Fruit fly (Drosophila melanogaster) whole organism, embryonic: ENCODE data around the gene CG1824.
A peak's percentile ranks its signal among the peaks of the same experiment; 100 is the strongest.

Experiments
- Aef1 ChIP-seq: fragments of 200-800 bp; sonication (Bioruptor generic); IDR thresholded peaks from 3 replicates; pipeline ENCODE4 v1.3.6; 2022; ENCODE audit warnings: missing biosample characterization, missing genetic modification characterization
- Atf-2 ChIP-seq: fragments of 200-800 bp; sonication (Bioruptor generic); optimal IDR thresholded peaks from 2 replicates; lab custom pipeline; 2016; ENCODE audit warnings: missing biosample characterization, missing genetic modification characterization
- B-H2 ChIP-seq: fragments of 200-800 bp; sonication (Bioruptor generic); optimal IDR thresholded peaks from 2 replicates; lab custom pipeline; 2018; ENCODE audit warnings: missing biosample characterization, mild to moderate bottlenecking, missing genetic modification characterization
- CG10267 ChIP-seq: fragments of 200-800 bp; sonication (Bioruptor generic); optimal IDR thresholded peaks from 2 replicates; lab custom pipeline; 2018; ENCODE audit warnings: missing biosample characterization, mild to moderate bottlenecking, missing genetic modification characterization, moderate library complexity
- CG10959 ChIP-seq: fragments of 200-800 bp; sonication (Bioruptor generic); IDR thresholded peaks from 2 replicates; pipeline ENCODE4 v1.3.6; 2022; ENCODE audit warnings: missing biosample characterization, missing genetic modification characterization
- CG10979 ChIP-seq: fragments of 200-800 bp; sonication (Bioruptor generic); optimal IDR thresholded peaks from 2 replicates; lab custom pipeline; 2018; ENCODE audit warnings: missing biosample characterization, mild to moderate bottlenecking, missing genetic modification characterization, moderate library complexity
- CG11247 ChIP-seq: fragments of 200-800 bp; sonication (Bioruptor generic); IDR thresholded peaks from 2 replicates; pipeline ENCODE4 v1.3.6; 2022; ENCODE audit warnings: missing biosample characterization, missing genetic modification characterization
- CG12659 ChIP-seq: fragments of 200-800 bp; sonication (Bioruptor generic); optimal IDR thresholded peaks from 3 replicates; lab custom pipeline; 2017; ENCODE audit warnings: mild to moderate bottlenecking, missing biosample characterization, missing genetic modification reagents, missing genetic modification characterization
- CG14014 ChIP-seq: fragments of 200-800 bp; sonication (Bioruptor generic); IDR thresholded peaks from 2 replicates; pipeline ENCODE4 v1.3.6; 2022; ENCODE audit warnings: missing biosample characterization, missing genetic modification characterization
- CG14860 ChIP-seq: fragments of 200-800 bp; sonication (Bioruptor generic); IDR thresholded peaks from 3 replicates; pipeline ENCODE4 v1.3.6; 2022; ENCODE audit warnings: missing biosample characterization, missing genetic modification characterization; ENCODE audit not compliant: partially characterized antibody
- CG15479 ChIP-seq: fragments of 200-800 bp; sonication (Bioruptor generic); optimal IDR thresholded peaks from 3 replicates; lab custom pipeline; 2019; ENCODE audit warnings: missing biosample characterization, mild to moderate bottlenecking, missing genetic modification characterization, moderate library complexity
- CG18476 ChIP-seq: fragments of 200-800 bp; sonication (Bioruptor generic); optimal IDR thresholded peaks from 2 replicates; lab custom pipeline; 2016; ENCODE audit warnings: missing biosample characterization, mild to moderate bottlenecking, missing genetic modification characterization
- CG18619 ChIP-seq: fragments of 200-800 bp; sonication (Bioruptor generic); optimal IDR thresholded peaks from 3 replicates; lab custom pipeline; 2017; ENCODE audit warnings: missing biosample characterization, mild to moderate bottlenecking, missing genetic modification characterization
- CG2120 ChIP-seq: fragments of 200-800 bp; sonication (Bioruptor generic); optimal IDR thresholded peaks from 3 replicates; lab custom pipeline; 2016; ENCODE audit warnings: missing biosample characterization, missing genetic modification characterization
- CG2129 ChIP-seq: fragments of 200-800 bp; sonication (Bioruptor generic); IDR thresholded peaks from 2 replicates; pipeline ENCODE4 v1.3.6; 2022; ENCODE audit warnings: missing biosample characterization, missing genetic modification characterization; ENCODE audit not compliant: partially characterized antibody
- CG3163 ChIP-seq: fragments of 200-800 bp; sonication (Bioruptor generic); optimal IDR thresholded peaks from 3 replicates; lab custom pipeline; 2016; ENCODE audit warnings: missing biosample characterization, missing genetic modification characterization
- CG3838 ChIP-seq: fragments of 200-800 bp; sonication (Bioruptor generic); optimal IDR thresholded peaks from 3 replicates; lab custom pipeline; 2016; ENCODE audit warnings: missing biosample characterization, missing genetic modification characterization
- CG4360 ChIP-seq: fragments of 200-800 bp; sonication (Bioruptor generic); IDR thresholded peaks from 2 replicates; pipeline ENCODE4 v1.3.6; 2022; ENCODE audit warnings: missing biosample characterization, missing genetic modification characterization
- CG6254 ChIP-seq: fragments of 200-800 bp; sonication (Bioruptor generic); optimal IDR thresholded peaks from 3 replicates; lab custom pipeline; 2017; ENCODE audit warnings: mild to moderate bottlenecking, missing biosample characterization, missing genetic modification reagents, missing genetic modification characterization
- CG7786 ChIP-seq: fragments of 200-800 bp; sonication (Bioruptor generic); optimal IDR thresholded peaks from 2 replicates; lab custom pipeline; 2016; ENCODE audit warnings: missing biosample characterization, missing genetic modification characterization
- CG9876 ChIP-seq: fragments of 200-800 bp; sonication (Bioruptor generic); optimal IDR thresholded peaks from 2 replicates; lab custom pipeline; 2016; ENCODE audit warnings: missing biosample characterization, missing genetic modification characterization
- CG9932 ChIP-seq: fragments of 200-800 bp; sonication (Bioruptor generic); IDR thresholded peaks from 2 replicates; pipeline ENCODE4 v1.3.6; 2022; ENCODE audit warnings: missing biosample characterization, missing genetic modification characterization
- Dad ChIP-seq: fragments of 200-800 bp; sonication (Bioruptor generic); optimal IDR thresholded peaks from 3 replicates; lab custom pipeline; 2016; ENCODE audit warnings: missing biosample characterization, missing genetic modification characterization
- Elba2 ChIP-seq: fragments of 200-800 bp; sonication (Bioruptor generic); optimal IDR thresholded peaks from 3 replicates; lab custom pipeline; 2016; ENCODE audit warnings: missing biosample characterization, missing genetic modification characterization
- MBD-R2 ChIP-seq: fragments of 200-800 bp; sonication (Bioruptor generic); IDR thresholded peaks from 2 replicates; pipeline ENCODE4 v1.3.6; 2022; ENCODE audit warnings: missing biosample characterization, missing genetic modification characterization
- NC2β ChIP-seq: fragments of 200-800 bp; sonication (Bioruptor generic); optimal IDR thresholded peaks from 2 replicates; lab custom pipeline; 2016; ENCODE audit warnings: missing biosample characterization, missing genetic modification characterization
- Nf-YB ChIP-seq: fragments of 200-800 bp; sonication (Bioruptor generic); optimal IDR thresholded peaks from 3 replicates; lab custom pipeline; 2019; ENCODE audit warnings: missing biosample characterization, mild to moderate bottlenecking, missing genetic modification characterization, moderate library complexity
- NfI ChIP-seq: fragments of 200-800 bp; sonication (Bioruptor generic); optimal IDR thresholded peaks from 3 replicates; lab custom pipeline; 2018; ENCODE audit warnings: missing biosample characterization, mild to moderate bottlenecking, missing genetic modification characterization, moderate library complexity
- Pdp1 ChIP-seq, 2 experiments: fragments of 200-800 bp; sonication (Bioruptor generic); optimal IDR thresholded peaks; 3 replicates each; lab custom pipeline; 2016; ENCODE audit warnings: missing biosample characterization in 2 of 2, missing genetic modification characterization in 2 of 2, mild to moderate bottlenecking in 1 of 2, moderate library complexity in 1 of 2
- Trl ChIP-seq, 3 experiments: fragments of >200 bp in 2 of 3; fragments of 200-800 bp in 1 of 3; sonication (Bioruptor generic) in 1 of 3; optimal IDR thresholded peaks; 2 replicates in 1 of 3; 3 replicates in 2 of 3; lab custom pipeline; 2016 to 2017; ENCODE audit warnings: missing biosample characterization in 1 of 3, missing genetic modification characterization in 1 of 3
- al ChIP-seq: fragments of 200-800 bp; sonication (Bioruptor generic); IDR thresholded peaks from 2 replicates; pipeline ENCODE4 v1.3.6; 2022; ENCODE audit warnings: missing biosample characterization, missing genetic modification characterization
- cg ChIP-seq: fragments of 200-800 bp; sonication (Bioruptor generic); optimal IDR thresholded peaks from 3 replicates; lab custom pipeline; 2019; ENCODE audit warnings: missing biosample characterization, mild to moderate bottlenecking, missing genetic modification characterization, moderate library complexity
- chinmo ChIP-seq: fragments of 200-800 bp; sonication (Bioruptor generic); IDR thresholded peaks from 4 replicates; pipeline ENCODE4 v1.3.6; 2022; ENCODE audit warnings: missing biosample characterization, missing genetic modification characterization; ENCODE audit not compliant: partially characterized antibody
- croc ChIP-seq: fragments of 200-800 bp; sonication (Bioruptor generic); conservative IDR thresholded peaks from 3 replicates; pipeline ENCODE4 v1.3.6; 2022; ENCODE audit warnings: missing biosample characterization, missing genetic modification characterization
- cwo ChIP-seq: fragments of 200-800 bp; sonication (Bioruptor generic); optimal IDR thresholded peaks from 3 replicates; lab custom pipeline; 2017; ENCODE audit warnings: missing biosample characterization, missing genetic modification characterization, mild to moderate bottlenecking, moderate library complexity, missing genetic modification reagents
- dm ChIP-seq: fragments of 200-800 bp; sonication (Bioruptor generic); optimal IDR thresholded peaks from 3 replicates; lab custom pipeline; 2016; ENCODE audit warnings: missing biosample characterization, missing genetic modification characterization
- ems ChIP-seq: fragments of 200-800 bp; sonication (Bioruptor generic); optimal IDR thresholded peaks from 3 replicates; lab custom pipeline; 2016; ENCODE audit warnings: missing biosample characterization, missing genetic modification characterization
- fd64A ChIP-seq: fragments of 200-800 bp; sonication (Bioruptor generic); optimal IDR thresholded peaks from 3 replicates; lab custom pipeline; 2018; ENCODE audit warnings: missing biosample characterization, mild to moderate bottlenecking, missing genetic modification characterization
- pho ChIP-seq: fragments of 200-800 bp; sonication (Bioruptor generic); optimal IDR thresholded peaks from 2 replicates; lab custom pipeline; 2016; ENCODE audit warnings: missing biosample characterization, missing genetic modification characterization
- slou ChIP-seq: fragments of 200-800 bp; sonication (Bioruptor generic); optimal IDR thresholded peaks from 3 replicates; lab custom pipeline; 2016; ENCODE audit warnings: missing biosample characterization, missing genetic modification characterization
- so ChIP-seq: fragments of 200-800 bp; sonication (Bioruptor generic); IDR thresholded peaks from 3 replicates; pipeline ENCODE4 v1.3.6; 2022; ENCODE audit warnings: missing biosample characterization, missing genetic modification characterization
- sug ChIP-seq: fragments of 200-800 bp; optimal IDR thresholded peaks from 2 replicates; lab custom pipeline; 2019; ENCODE audit warnings: missing biosample characterization, mild to moderate bottlenecking, missing genetic modification characterization, moderate library complexity
- tgo ChIP-seq: fragments of 200-800 bp; sonication (Bioruptor generic); IDR thresholded peaks from 3 replicates; pipeline ENCODE4 v1.3.6; 2022; ENCODE audit warnings: missing biosample characterization, missing genetic modification characterization
- zf30C ChIP-seq: fragments of 200-800 bp; sonication (Bioruptor generic); optimal IDR thresholded peaks from 3 replicates; lab custom pipeline; 2018; ENCODE audit warnings: missing biosample characterization, mild to moderate bottlenecking, missing genetic modification characterization
- zfh1 ChIP-seq: fragments of 200-800 bp; sonication (Bioruptor generic); IDR thresholded peaks from 3 replicates; pipeline ENCODE4 v1.3.6; 2022; ENCODE audit warnings: missing biosample characterization, missing genetic modification characterization

CG1824 gene

dm6 chrX:12611536-12612458 lies 16.4 kb upstream of the CG1824 start, which contains the start of the genes CG1463 and Fpgs1 (continued):
- TF ChIP-seq fd64A (GFP tag; lab: Kevin White, UChicago) (no peak), Dad (GFP tag; lab: Kevin White, UChicago) (no peak), zf30C (GFP tag; lab: Kevin White, UChicago) (no peak), Atf-2 (GFP tag; lab: Kevin White, UChicago) (no peak), croc (GFP tag; lab: Robert Waterston, UW) (no peak), CG18476 (GFP tag; lab: Kevin White, UChicago) (no peak), dm (GFP tag; lab: Kevin White, UChicago) (peak; percentile 90), MBD-R2 (GFP tag; lab: Robert Waterston, UW) (peak; percentile 61; the same call in 1 of the 2 replicates), CG3163 (GFP tag; lab: Kevin White, UChicago) (no peak), zfh1 (GFP tag; lab: Robert Waterston, UW) (no peak), CG2129 (no peak), tgo (GFP tag; lab: Robert Waterston, UW) (no peak), CG10267 (peak; percentile 28), B-H2 (peak; percentile 43), NC2β (GFP tag; lab: Kevin White, UChicago) (no peak), so (GFP tag; lab: Robert Waterston, UW) (no peak), CG3838 (GFP tag; lab: Kevin White, UChicago) (no peak), al (GFP tag; lab: Robert Waterston, UW) (peak; percentile 36; the same call in 1 of the 2 replicates), Aef1 (0 out of 3 replicates have a peak, but pooled peaks have one; percentile 22), CG10979 (tag; lab: Kevin White, UChicago) (peak; percentile 13), CG18619 (GFP tag; lab: Kevin White, UChicago) (no peak), CG14014 (peak; percentile 17; the same call in 1 of the 2 replicates), CG11247 (no peak), CG14860 (GFP tag; lab: Robert Waterston, UW) (no peak), cwo (GFP tag; lab: Kevin White, UChicago) (peak; percentile 57), ems (GFP tag; lab: Kevin White, UChicago) (peak; percentile 5)

dm6 chrX:12600802-12601793 lies 5.7 kb upstream of the CG1824 start:
- peak; percentile 54; the same call in 1 of the 2 replicates for TF ChIP-seq CG10959
- TF ChIP-seq CG7786 (GFP tag; lab: Kevin White, UChicago) = peak; percentile 18
- TF ChIP-seq Pdp1 (GFP tag; optimal IDR thresholded peaks at IDR 0.05; lab: Kevin White, UChicago) = peak in 1 of 2 experiments; percentile 38
- TF ChIP-seq NfI (GFP tag; lab: Kevin White, UChicago) = no peak
- peak; percentile 25 for TF ChIP-seq CG15479 (GFP tag; lab: Kevin White, UChicago)
- peak; percentile 75 for TF ChIP-seq Elba2 (GFP tag; lab: Kevin White, UChicago)
- TF ChIP-seq CG6254 (GFP tag; lab: Kevin White, UChicago) = no peak
- peak; percentile 1 for TF ChIP-seq pho (GFP tag; lab: Kevin White, UChicago)
- peak; percentile 82 for TF ChIP-seq Nf-YB (GFP tag; lab: Kevin White, UChicago)
- no peak for TF ChIP-seq CG9876
- peak; percentile 19 for TF ChIP-seq CG12659 (GFP tag; lab: Kevin White, UChicago)
- peak; percentile 85 for TF ChIP-seq cg (GFP tag; lab: Kevin White, UChicago)
- TF ChIP-seq CG9932 (GFP tag; lab: Robert Waterston, UW) = peak; percentile 24; the same call in 1 of the 2 replicates
- TF ChIP-seq CG2120 (GFP tag; lab: Kevin White, UChicago) = peak; percentile 60
- TF ChIP-seq CG4360 (GFP tag; lab: Robert Waterston, UW) = peak; percentile 96
- TF ChIP-seq chinmo (GFP tag; lab: Robert Waterston, UW) = 0 out of 4 replicates have a peak, but pooled peaks have one; percentile 49
- no peak for TF ChIP-seq slou (GFP tag; lab: Kevin White, UChicago)
- peak; percentile 18 for TF ChIP-seq sug (tag; lab: Kevin White, UChicago)
- TF ChIP-seq Trl (optimal IDR thresholded peaks at IDR 0.05; lab: Kevin White, UChicago) = peak in 1 of 2 experiments; percentile 4
- TF ChIP-seq Trl (GFP tag; optimal IDR thresholded peaks at IDR 0.05; lab: Kevin White, UChicago) = no peak
